Fruit fly (Drosophila melanogaster): ENCODE results near the gene PIG-Wa.

PIG-Wa gene

dm6 chr2L:2375655-2376417 is 7.2 kb upstream of the PIG-Wa start, which contains the start of gene Atxn7 (continued):
- TF ChIP-seq odd (GFP tag; optimal IDR thresholded peaks at IDR 0.05) (peak; percentile 67), cato (GFP tag; optimal IDR thresholded peaks at IDR 0.05; ENCODE audit: borderline replicate concordance) (no peak), CG13624 (GFP tag; optimal IDR thresholded peaks at IDR 0.05) (peak; percentile 74), schlank (tag; optimal IDR thresholded peaks at IDR 0.05) (peak; percentile 65), CG8388 (GFP tag; optimal IDR thresholded peaks at IDR 0.05) (peak; percentile 53), Rfx (GFP tag; IDR thresholded peaks at IDR 0.05) (peak; percentile 76), CG2678 (tag; optimal IDR thresholded peaks at IDR 0.05) (peak; percentile 40), Kr (GFP tag; optimal IDR thresholded peaks at IDR 0.05) (no peak), CG7839 (tag; optimal IDR thresholded peaks at IDR 0.05) (peak; percentile 54), vvl (GFP tag; IDR thresholded peaks at IDR 0.05) (peak; percentile 91), CG18476 (GFP tag; optimal IDR thresholded peaks at IDR 0.05) (no peak), CG30020 (tag; optimal IDR thresholded peaks at IDR 0.05) (peak; percentile 56), trem (tag; optimal IDR thresholded peaks at IDR 0.05) (peak; percentile 77), pita (GFP tag; optimal IDR thresholded peaks at IDR 0.05) (no peak), en (GFP tag; optimal IDR thresholded peaks at IDR 0.05) (peak; percentile 43), yki (optimal IDR thresholded peaks at IDR 0.05) (no peak), Dll (GFP tag; IDR thresholded peaks at IDR 0.05; ENCODE audit: partially characterized antibody) (peak; percentile 92), Mrtf (GFP tag; IDR thresholded peaks at IDR 0.05) (no peak), CG10147 (GFP tag; optimal IDR thresholded peaks at IDR 0.05) (no peak), CG8359 (GFP tag; optimal IDR thresholded peaks at IDR 0.05; ENCODE audit: borderline replicate concordance) (peak; percentile 49), unc-4 (GFP tag; IDR thresholded peaks at IDR 0.05; ENCODE audit: partially characterized antibody) (peak; percentile 88), eve (GFP tag; optimal IDR thresholded peaks at IDR 0.05) (no peak), Dfd (GFP tag; optimal IDR thresholded peaks at IDR 0.05) (no peak), Oaz (GFP tag; IDR thresholded peaks at IDR 0.05) (peak; percentile 41), CG5953 (GFP tag; IDR thresholded peaks at IDR 0.05) (peak; percentile 68; the same call in 1 of the 2 replicates), CG7963 (GFP tag; IDR thresholded peaks at IDR 0.05; ENCODE audit: partially characterized antibody) (peak; percentile 97), CG13424 (tag; optimal IDR thresholded peaks at IDR 0.05) (peak; percentile 44), Sox100B (GFP tag; optimal IDR thresholded peaks at IDR 0.05) (peak; percentile 72), CG4617 (GFP tag; optimal IDR thresholded peaks at IDR 0.05; ENCODE audit: borderline replicate concordance) (peak; percentile 97), CG6254 (GFP tag; optimal IDR thresholded peaks at IDR 0.05) (peak; percentile 50), Fer2 (tag; optimal IDR thresholded peaks at IDR 0.05) (peak; percentile 41), E2f2 (GFP tag; IDR thresholded peaks at IDR 0.05) (peak; percentile 46), NC2α (GFP tag; optimal IDR thresholded peaks at IDR 0.05) (peak; percentile 47), CG15601 (tag; optimal IDR thresholded peaks at IDR 0.05) (peak; percentile 76), Asciz (GFP tag; optimal IDR thresholded peaks at IDR 0.05) (peak; percentile 76), ab (GFP tag; optimal IDR thresholded peaks at IDR 0.05) (no peak), dmrt11E (tag; optimal IDR thresholded peaks at IDR 0.05) (peak; percentile 72), CG16863 (GFP tag; optimal IDR thresholded peaks at IDR 0.05) (peak; percentile 31), Ets97D (GFP tag; optimal IDR thresholded peaks at IDR 0.05) (peak; percentile 99), Nf-YA (GFP tag; IDR thresholded peaks at IDR 0.05) (0 out of 2 replicates have a peak, but pooled peaks have one; percentile 11), CG17328 (GFP tag; IDR thresholded peaks at IDR 0.05) (peak; percentile 69; the same call in 1 of the 2 replicates), CG13775 (GFP tag; optimal IDR thresholded peaks at IDR 0.05) (peak; percentile 73), Taf1 (GFP tag; IDR thresholded peaks at IDR 0.05) (no peak), klu (GFP tag; IDR thresholded peaks at IDR 0.05) (0 out of 2 replicates have a peak, but pooled peaks have one; percentile 52), CG18599 (GFP tag; optimal IDR thresholded peaks at IDR 0.05) (peak; percentile 51), CG6175 (GFP tag; IDR thresholded peaks at IDR 0.05) (peak; percentile 8; the same call in 1 of the 3 replicates), CG6689 (GFP tag; IDR thresholded peaks at IDR 0.05) (no peak), CG17359 (tag; optimal IDR thresholded peaks at IDR 0.05) (peak; percentile 61), grau (tag; optimal IDR thresholded peaks at IDR 0.05) (peak; percentile 70)
